Worm (Caenorhabditis elegans): ENCODE results near the gene col-115.

DNA sequence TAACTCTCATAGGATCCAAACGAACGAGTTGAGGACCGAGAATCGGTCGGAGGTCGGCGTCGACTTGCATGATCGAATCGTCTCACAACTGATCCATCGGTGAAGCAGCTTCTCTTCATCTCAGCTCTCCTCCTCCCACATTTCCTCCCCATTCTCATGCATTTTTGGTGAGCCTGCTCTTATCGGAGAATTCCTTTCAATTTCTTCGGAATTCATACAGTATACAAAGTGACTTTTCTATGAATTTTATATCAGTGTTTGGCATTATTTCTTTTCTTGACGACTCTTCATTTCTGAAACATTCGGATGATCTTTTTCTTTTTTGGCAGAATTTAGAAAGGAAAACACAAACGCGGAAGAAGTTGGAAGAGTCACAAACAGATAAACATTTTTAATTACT lies 1.4 kb upstream of the col-115 start, which contains the start of gene mec-17:
- no peak for TF ChIP-seq jun-1 (tag; optimal IDR thresholded peaks at IDR 0.05)
- TF ChIP-seq elt-3 (tag; optimal IDR thresholded peaks at IDR 0.05) = no peak
- no peak for TF ChIP-seq sup-37 (GFP tag; optimal IDR thresholded peaks at IDR 0.05)
- TF ChIP-seq isw-1 (GFP tag; IDR thresholded peaks at IDR 0.05) = no peak
- no peak for TF ChIP-seq ceh-63 (GFP tag; optimal IDR thresholded peaks at IDR 0.05)
- no peak for TF ChIP-seq fos-1 (tag; optimal IDR thresholded peaks at IDR 0.05)
- no peak for TF ChIP-seq lsy-2 (tag; optimal IDR thresholded peaks at IDR 0.05)
- no peak for TF ChIP-seq unc-86 (tag; optimal IDR thresholded peaks at IDR 0.05)
- no peak for TF ChIP-seq ztf-4 (tag; optimal IDR thresholded peaks at IDR 0.05)
- TF ChIP-seq lin-39 (tag; optimal IDR thresholded peaks at IDR 0.05) = no peak
- TF ChIP-seq blmp-1 (tag; optimal IDR thresholded peaks at IDR 0.05) = no peak
- TF ChIP-seq ceh-82 (tag; optimal IDR thresholded peaks at IDR 0.05) = no peak
- TF ChIP-seq lir-3 (tag; optimal IDR thresholded peaks at IDR 0.05; ENCODE audit: poor library complexity) = no peak
- TF ChIP-seq snu-23 (GFP tag; optimal IDR thresholded peaks at IDR 0.05) = no peak
